Worm (Caenorhabditis elegans) whole organism, midembryonic: ENCODE data around the gene sru-45.

Source experiments
- flt-1 ChIP-seq: fragments of 200-800 bp; sonication (Bioruptor generic); IDR thresholded peaks from 2 replicates; pipeline ENCODE4 v1.3.6; 2022; ENCODE audit warnings: missing genetic modification characterization, missing compliant biosample characterization
- ztf-23 ChIP-seq: fragments of 200-800 bp; sonication (Bioruptor generic); IDR thresholded peaks from 2 replicates; pipeline ENCODE4 v1.3.6; 2022; ENCODE audit warnings: missing genetic modification reagents, missing genetic modification characterization, missing compliant biosample characterization

- TF ChIP-seq flt-1 (GFP tag; lab: Robert Waterston, UW): no peak
- no peak for TF ChIP-seq ztf-23 (GFP tag; lab: Robert Waterston, UW)
Observed at ce11 chrV:16592947-16593791, 27.4 kb downstream of the sru-45 start.
